Worm (Caenorhabditis elegans): ENCODE data around the gene nhr-222.

DNA sequence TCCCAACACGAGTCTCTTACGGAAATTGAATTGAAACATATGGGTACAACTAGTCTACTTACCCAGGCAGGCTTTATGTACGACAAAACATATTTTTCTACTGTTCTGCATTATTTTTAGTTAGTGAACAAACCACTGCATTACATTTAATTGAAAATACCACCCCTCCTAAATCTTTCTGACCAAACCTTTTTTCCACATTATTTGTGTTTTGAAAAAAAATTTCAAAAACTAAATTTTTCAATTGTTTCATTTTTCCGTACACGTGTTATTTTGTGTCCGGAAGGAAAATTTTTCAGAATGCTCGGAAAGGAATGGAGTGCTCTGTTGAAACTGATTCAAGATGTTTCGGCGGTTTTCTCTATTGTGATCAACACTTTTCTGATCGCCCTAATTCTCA, 30.9 kb downstream of the nhr-222 start, which contains the start of gene str-226:
- TF ChIP-seq ztf-28 (GFP tag; IDR thresholded peaks at IDR 0.05) (no peak), ztf-26 (tag; optimal IDR thresholded peaks at IDR 0.05) (no peak), F22D6.2 (tag; optimal IDR thresholded peaks at IDR 0.05) (no peak), lsy-27 (tag; optimal IDR thresholded peaks at IDR 0.05; ENCODE audit: borderline replicate concordance, insufficient read depth) (no peak), bed-1 (GFP tag; IDR thresholded peaks at IDR 0.05) (no peak), F23B12.7 (tag; optimal IDR thresholded peaks at IDR 0.05; ENCODE audit: insufficient read depth) (no peak), aptf-2 (GFP tag; conservative IDR thresholded peaks at IDR 0.05) (no peak), ZK185.1 (tag; optimal IDR thresholded peaks at IDR 0.05; ENCODE audit: poor library complexity, severe bottlenecking) (no peak), F57A8.1 (GFP tag; optimal IDR thresholded peaks at IDR 0.05) (no peak), nfya-2 (GFP tag; IDR thresholded peaks at IDR 0.05) (no peak), lir-1 (GFP tag; conservative IDR thresholded peaks at IDR 0.05) (no peak)
